Worm (Caenorhabditis elegans) whole organism, L1 larva: ENCODE results near the gene T28F12.1.

Source experiments
- C04F5.9 ChIP-seq: sonication (generic microtip); optimal IDR thresholded peaks from 2 replicates; lab custom pipeline; 2016; ENCODE audit warnings: missing genetic modification characterization, missing compliant biosample characterization
- C16A3.4 ChIP-seq: fragments of 150-350 bp; optimal IDR thresholded peaks from 2 replicates; lab custom pipeline; 2014; ENCODE audit warnings: missing biosample characterization, missing genetic modification characterization
- F16B12.6 ChIP-seq: fragments of 150-350 bp; optimal IDR thresholded peaks from 2 replicates; lab custom pipeline; 2014; ENCODE audit warnings: missing biosample characterization, missing genetic modification characterization
- Y116A8C.19 ChIP-seq: sonication (generic microtip); optimal IDR thresholded peaks from 2 replicates; lab custom pipeline; 2016; ENCODE audit warnings: missing compliant biosample characterization, missing genetic modification characterization, borderline replicate concordance
- aha-1 ChIP-seq: fragments of 150-350 bp; optimal IDR thresholded peaks from 2 replicates; lab custom pipeline; 2014; ENCODE audit warnings: missing biosample characterization, missing genetic modification characterization
- alr-1 ChIP-seq: fragments of 200-800 bp; sonication (Bioruptor generic); optimal IDR thresholded peaks from 2 replicates; lab custom pipeline; 2018; ENCODE audit warnings: borderline replicate concordance, mild to moderate bottlenecking, missing genetic modification characterization, missing compliant biosample characterization
- ama-1 ChIP-seq: fragments of 150-350 bp; optimal IDR thresholded peaks from 2 replicates; lab custom pipeline; 2014
- ceh-63 ChIP-seq: fragments of 200-800 bp; sonication (Bioruptor generic); optimal IDR thresholded peaks from 2 replicates; lab custom pipeline; 2018; ENCODE audit warnings: mild to moderate bottlenecking, missing genetic modification characterization, missing compliant biosample characterization
- ceh-8 ChIP-seq: fragments of 200-800 bp; sonication (Bioruptor generic); optimal IDR thresholded peaks from 2 replicates; lab custom pipeline; 2018; ENCODE audit warnings: mild to moderate bottlenecking, missing genetic modification characterization, moderate library complexity, missing compliant biosample characterization
- ceh-90 ChIP-seq: sonication (generic microtip); optimal IDR thresholded peaks from 2 replicates; lab custom pipeline; 2016; ENCODE audit warnings: missing genetic modification characterization, missing compliant biosample characterization
- dsc-1 ChIP-seq: sonication (generic microtip); optimal IDR thresholded peaks from 2 replicates; lab custom pipeline; 2016; ENCODE audit warnings: mild to moderate bottlenecking, missing genetic modification characterization, missing compliant biosample characterization
- efl-3 ChIP-seq: fragments of 200-800 bp; sonication (Bioruptor generic); optimal IDR thresholded peaks from 2 replicates; lab custom pipeline; 2018; ENCODE audit warnings: mild to moderate bottlenecking, missing genetic modification characterization, missing compliant biosample characterization
- elt-3 ChIP-seq, 6 experiments: fragments of 150-350 bp in 1 of 6; sonication (generic microtip); optimal IDR thresholded peaks; 2 replicates each; lab custom pipeline; 2017 to 2018; ENCODE audit warnings: missing biosample characterization in 6 of 6, missing genetic modification characterization in 6 of 6, inconsistent platforms in 1 of 6
- fkh-10 ChIP-seq: sonication (generic microtip); optimal IDR thresholded peaks from 2 replicates; lab custom pipeline; 2017; ENCODE audit warnings: missing biosample characterization, missing genetic modification reagents, missing genetic modification characterization
- fkh-4 ChIP-seq: sonication (generic microtip); optimal IDR thresholded peaks from 2 replicates; lab custom pipeline; 2016; ENCODE audit warnings: missing compliant biosample characterization, missing genetic modification characterization, borderline replicate concordance
- fkh-8 ChIP-seq: sonication (generic microtip); optimal IDR thresholded peaks from 2 replicates; lab custom pipeline; 2016; ENCODE audit warnings: mild to moderate bottlenecking, missing genetic modification characterization, missing compliant biosample characterization
- hlh-4 ChIP-seq: sonication (generic microtip); optimal IDR thresholded peaks from 2 replicates; lab custom pipeline; 2016; ENCODE audit warnings: mild to moderate bottlenecking, missing genetic modification characterization, missing compliant biosample characterization
- jun-1 ChIP-seq: fragments of 150-350 bp; optimal IDR thresholded peaks from 2 replicates; lab custom pipeline; 2014; ENCODE audit warnings: missing biosample characterization, missing genetic modification reagents, missing genetic modification characterization
- lin-35 ChIP-seq, 2 experiments: fragments of 150-350 bp; optimal IDR thresholded peaks; 2 replicates each; lab custom pipeline; 2014; ENCODE audit warnings: missing biosample characterization in 2 of 2, missing genetic modification characterization in 2 of 2, missing genetic modification reagents in 2 of 2
- lin-39 ChIP-seq: fragments of 150-350 bp; optimal IDR thresholded peaks from 2 replicates; lab custom pipeline; 2014; ENCODE audit warnings: missing biosample characterization, missing genetic modification reagents, missing genetic modification characterization
- lir-3 ChIP-seq: sonication (generic microtip); optimal IDR thresholded peaks from 2 replicates; lab custom pipeline; 2016; ENCODE audit warnings: mild to moderate bottlenecking, missing genetic modification characterization, moderate library complexity, missing compliant biosample characterization; ENCODE audit not compliant: poor library complexity
- lsy-2 ChIP-seq, 2 experiments: fragments of 150-350 bp; optimal IDR thresholded peaks; 2 replicates each; lab custom pipeline; 2014; ENCODE audit warnings: missing biosample characterization in 2 of 2, missing genetic modification characterization in 2 of 2
- mab-9 ChIP-seq: fragments of 200-800 bp; sonication (Bioruptor generic); IDR thresholded peaks from 2 replicates; pipeline ENCODE4 v1.3.6; 2022; ENCODE audit warnings: missing genetic modification reagents, missing genetic modification characterization, missing compliant biosample characterization
- mdl-1 ChIP-seq, 2 experiments: fragments of 150-350 bp; optimal IDR thresholded peaks; 2 replicates each; lab custom pipeline; 2014 to 2017; ENCODE audit warnings: missing biosample characterization in 2 of 2, missing genetic modification characterization in 2 of 2, inconsistent platforms in 1 of 2
- mef-2 ChIP-seq: fragments of 150-350 bp; optimal IDR thresholded peaks from 2 replicates; lab custom pipeline; 2014; ENCODE audit warnings: missing biosample characterization, missing genetic modification characterization
- nhr-11 ChIP-seq: fragments of 150-350 bp; optimal IDR thresholded peaks from 2 replicates; lab custom pipeline; 2014; ENCODE audit warnings: missing biosample characterization, missing genetic modification characterization
- nhr-12 ChIP-seq: sonication (generic microtip); optimal IDR thresholded peaks from 2 replicates; lab custom pipeline; 2017; ENCODE audit warnings: missing biosample characterization, missing genetic modification characterization
- nhr-20 ChIP-seq: sonication (generic microtip); optimal IDR thresholded peaks from 2 replicates; lab custom pipeline; 2016; ENCODE audit warnings: mild to moderate bottlenecking, missing genetic modification characterization, missing compliant biosample characterization
- nhr-237 ChIP-seq: fragments of 150-350 bp; optimal IDR thresholded peaks from 2 replicates; lab custom pipeline; 2014; ENCODE audit warnings: missing biosample characterization, missing genetic modification characterization
- nhr-28 ChIP-seq: fragments of 150-350 bp; optimal IDR thresholded peaks from 2 replicates; lab custom pipeline; 2014; ENCODE audit warnings: missing biosample characterization, missing genetic modification characterization
- nhr-47 ChIP-seq: sonication (generic microtip); optimal IDR thresholded peaks from 2 replicates; lab custom pipeline; 2016; ENCODE audit warnings: mild to moderate bottlenecking, missing genetic modification characterization, moderate library complexity, missing compliant biosample characterization
- nhr-76 ChIP-seq: sonication (generic microtip); optimal IDR thresholded peaks from 2 replicates; lab custom pipeline; 2017; ENCODE audit warnings: missing biosample characterization, missing genetic modification characterization
- nhr-85 ChIP-seq: sonication (generic microtip); peaks from one replicate; lab custom pipeline; 2016; ENCODE audit warnings: missing genetic modification characterization, inconsistent platforms, missing compliant biosample characterization
- nhr-90 ChIP-seq: sonication (generic microtip); optimal IDR thresholded peaks from 2 replicates; lab custom pipeline; 2016; ENCODE audit warnings: mild to moderate bottlenecking, missing genetic modification characterization, missing compliant biosample characterization; ENCODE audit not compliant: poor library complexity
- pqm-1 ChIP-seq: sonication (generic microtip); optimal IDR thresholded peaks from 3 replicates; lab custom pipeline; 2017; ENCODE audit warnings: missing biosample characterization, missing genetic modification characterization
- skn-1 ChIP-seq: fragments of 150-350 bp; optimal IDR thresholded peaks from 2 replicates; lab custom pipeline; 2014; ENCODE audit warnings: missing biosample characterization, missing genetic modification characterization
- snu-23 ChIP-seq: sonication (generic microtip); optimal IDR thresholded peaks from 2 replicates; lab custom pipeline; 2016; ENCODE audit warnings: missing genetic modification characterization, missing compliant biosample characterization
- unc-130 ChIP-seq: fragments of 150-350 bp; optimal IDR thresholded peaks from 2 replicates; lab custom pipeline; 2017; ENCODE audit warnings: missing biosample characterization, missing genetic modification characterization, inconsistent platforms
- unc-30 ChIP-seq: sonication (generic microtip); optimal IDR thresholded peaks from 2 replicates; lab custom pipeline; 2017; ENCODE audit warnings: missing biosample characterization, missing genetic modification characterization
- unc-98 ChIP-seq: fragments of 200-800 bp; sonication (Bioruptor generic); IDR thresholded peaks from 2 replicates; pipeline ENCODE4 v1.3.6; 2022; ENCODE audit warnings: missing genetic modification characterization, missing compliant biosample characterization
- vab-15 ChIP-seq: sonication (generic microtip); optimal IDR thresholded peaks from 2 replicates; lab custom pipeline; 2017; ENCODE audit warnings: missing genotype, mild to moderate bottlenecking, missing genetic modification characterization, missing compliant biosample characterization
- zag-1 ChIP-seq: fragments of 150-350 bp; optimal IDR thresholded peaks from 2 replicates; lab custom pipeline; 2014; ENCODE audit warnings: missing biosample characterization, missing genetic modification characterization
- zip-4 ChIP-seq: fragments of 200-800 bp; sonication (Bioruptor generic); optimal IDR thresholded peaks from 2 replicates; lab custom pipeline; 2018; ENCODE audit warnings: mild to moderate bottlenecking, missing genetic modification characterization, moderate library complexity, missing compliant biosample characterization
- ztf-11 ChIP-seq, 2 experiments: sonication (generic microtip); optimal IDR thresholded peaks; 2 replicates each; lab custom pipeline; 2016 to 2017; ENCODE audit warnings: missing genetic modification characterization in 2 of 2, missing biosample characterization in 1 of 2, missing compliant biosample characterization in 1 of 2
- ztf-4 ChIP-seq: fragments of 150-350 bp; optimal IDR thresholded peaks from 2 replicates; lab custom pipeline; 2014; ENCODE audit warnings: missing biosample characterization, missing genetic modification characterization

The T28F12.1 gene

DNA sequence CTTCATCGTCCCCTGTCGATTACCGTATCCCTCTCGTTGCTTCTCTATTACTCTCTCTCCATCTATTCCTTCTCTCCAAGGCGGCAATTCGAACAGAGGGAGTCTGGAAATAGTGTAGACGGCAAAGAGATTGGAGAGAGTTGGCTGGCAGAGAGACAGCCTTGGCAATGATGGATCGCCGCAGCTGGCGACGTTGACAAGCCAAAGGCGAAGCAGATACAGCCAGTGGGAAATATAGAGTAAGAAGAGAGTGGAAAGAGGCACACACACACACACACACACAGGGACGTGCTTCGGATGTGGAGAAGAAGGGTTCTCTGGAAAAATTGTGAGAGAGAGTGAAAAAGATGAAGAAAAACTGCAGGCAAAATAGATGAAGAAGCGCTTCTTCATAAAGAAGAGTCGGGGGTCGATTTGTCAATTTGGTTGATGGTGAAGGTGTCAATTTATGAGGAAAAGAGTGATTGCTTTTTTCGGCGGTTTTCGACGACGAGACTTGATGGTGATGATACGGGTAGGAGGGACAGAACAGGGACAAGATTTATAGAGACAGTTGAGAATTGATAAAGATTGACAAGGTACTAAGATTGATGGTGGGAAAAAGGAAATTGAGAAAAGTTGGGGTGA lies 4.9 kb upstream of the T28F12.1 start (continued):
- TF ChIP-seq Y116A8C.19 (tag; lab: Kevin White, UChicago) (no peak), ceh-90 (tag; lab: Kevin White, UChicago) (no peak), unc-98 (GFP tag; lab: Robert Waterston, UW) (no peak), zip-4 (no peak), fkh-8 (tag; lab: Kevin White, UChicago) (no peak), F16B12.6 (tag; lab: Kevin White, UChicago) (no peak), nhr-76 (tag; lab: Kevin White, UChicago) (no peak), nhr-11 (tag; lab: Kevin White, UChicago) (no peak), snu-23 (GFP tag; lab: Kevin White, UChicago) (peak; percentile 84), aha-1 (tag; lab: Kevin White, UChicago) (no peak), nhr-85 (tag; lab: Kevin White, UChicago) (peak; percentile 91), ceh-63 (GFP tag; lab: Kevin White, UChicago) (no peak), lsy-2 (tag; optimal IDR thresholded peaks at IDR 0.05; lab: Kevin White, UChicago) (peak; percentile 92 to 97), lin-39 (peak; percentile 92), ztf-4 (tag; lab: Kevin White, UChicago) (peak; percentile 39), unc-30 (no peak), fkh-10 (GFP tag; lab: Kevin White, UChicago) (no peak), fkh-4 (no peak), ztf-11 (tag; optimal IDR thresholded peaks at IDR 0.05; lab: Kevin White, UChicago) (peak in 1 of 2 experiments; percentile 77), hlh-4 (no peak), ama-1 (peak; percentile 2), elt-3 (tag; optimal IDR thresholded peaks at IDR 0.05; lab: Kevin White, UChicago) (peak in 4 of 6 experiments; percentile 18 to 56 (median 39)), C16A3.4 (peak; percentile 53), skn-1 (tag; lab: Kevin White, UChicago) (no peak), lin-35 (GFP tag; optimal IDR thresholded peaks at IDR 0.05; lab: Kevin White, UChicago) (peak in 1 of 2 experiments; percentile 52), nhr-47 (tag; lab: Kevin White, UChicago) (peak; percentile 74), nhr-90 (tag; lab: Kevin White, UChicago) (peak; percentile 56), lir-3 (tag; lab: Kevin White, UChicago) (no peak), C04F5.9 (tag; lab: Kevin White, UChicago) (no peak), jun-1 (tag; lab: Kevin White, UChicago) (peak; percentile 50), zag-1 (tag; lab: Kevin White, UChicago) (no peak), nhr-20 (tag; lab: Kevin White, UChicago) (peak; percentile 80), unc-130 (peak; percentile 37), dsc-1 (peak; percentile 71), nhr-12 (tag; lab: Kevin White, UChicago) (no peak), efl-3 (GFP tag; lab: Kevin White, UChicago) (no peak), alr-1 (tag; lab: Kevin White, UChicago) (no peak), mdl-1 (tag; optimal IDR thresholded peaks at IDR 0.05; lab: Kevin White, UChicago) (peak in 1 of 2 experiments; percentile 59), pqm-1 (tag; lab: Kevin White, UChicago) (no peak), ceh-8 (peak; percentile 39), mef-2 (peak; percentile 68), vab-15 (tag; lab: Kevin White, UChicago) (peak; percentile 68)

DNA sequence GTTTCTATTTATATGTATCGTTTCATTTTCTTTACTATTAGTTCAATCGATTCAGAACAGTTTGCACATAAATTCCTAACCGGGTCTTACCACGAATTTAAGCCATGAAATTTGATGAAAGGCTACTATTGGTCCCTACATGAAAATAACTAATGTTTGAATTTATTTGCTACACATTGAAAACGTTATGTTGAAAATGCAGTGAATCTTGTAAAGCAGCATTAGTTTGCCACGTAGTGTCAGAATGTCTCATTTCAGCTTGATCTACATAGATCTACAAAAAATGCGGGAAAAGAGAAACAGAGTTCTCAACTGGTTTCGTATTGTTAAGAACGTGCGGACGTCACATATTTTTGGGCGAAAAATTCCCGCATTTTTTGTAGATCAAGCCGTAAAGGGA lies 4.1 kb upstream of the T28F12.1 start:
- no peak for TF ChIP-seq nhr-28 (tag; lab: Kevin White, UChicago)
- TF ChIP-seq mef-2 = no peak
- TF ChIP-seq vab-15 (tag; lab: Kevin White, UChicago) = no peak
- TF ChIP-seq snu-23 (GFP tag; lab: Kevin White, UChicago) = no peak
- no peak for TF ChIP-seq nhr-237
- no peak for TF ChIP-seq pqm-1 (tag; lab: Kevin White, UChicago)
- TF ChIP-seq mab-9 (GFP tag; lab: Robert Waterston, UW) = no peak
